Fruit fly (Drosophila melanogaster): ENCODE measurements around the gene CG12581.

DNA sequence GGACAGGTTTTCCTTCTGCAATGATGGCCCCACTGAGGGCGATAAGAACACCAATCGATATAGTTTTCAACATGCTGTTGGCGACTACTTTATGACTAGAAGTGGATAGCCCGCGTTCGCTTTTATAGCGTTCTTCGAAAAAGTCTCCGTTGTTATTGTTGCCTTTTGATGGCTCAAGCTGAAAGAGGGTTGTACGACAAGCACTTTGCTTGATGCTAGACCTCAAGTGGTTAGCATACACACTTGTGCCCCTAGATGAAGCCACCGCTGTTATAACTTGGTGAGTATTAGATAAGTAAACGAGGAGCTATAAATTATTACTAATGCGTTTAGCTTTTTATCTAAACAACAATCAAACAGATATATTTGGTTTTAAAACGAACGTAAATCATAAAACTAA lies 12.3 kb upstream of the CG12581 start, which contains the start of gene CG40198:
- no peak for TF ChIP-seq CG8478 (optimal IDR thresholded peaks at IDR 0.05)
- TF ChIP-seq Dll (optimal IDR thresholded peaks at IDR 0.05) = no peak
- TF ChIP-seq psq (optimal IDR thresholded peaks at IDR 0.05) = no peak
- TF ChIP-seq EcR (GFP tag; optimal IDR thresholded peaks at IDR 0.05) = no peak
